Worm (Caenorhabditis elegans) whole organism, L4 larva: Measurements from ENCODE around the gene clec-217.

Experiments used
- ceh-20 ChIP-seq: fragments of 200-800 bp; sonication (Bioruptor generic); IDR thresholded peaks from 2 replicates; pipeline ENCODE4 v1.3.6; 2022; ENCODE audit warnings: missing genetic modification reagents, missing genetic modification characterization, missing compliant biosample characterization
- daf-16 ChIP-seq, 3 experiments: sonication (generic microtip); optimal IDR thresholded peaks; 2 replicates each; lab custom pipeline; 2016 to 2017; ENCODE audit warnings: missing genetic modification characterization in 3 of 3, missing genetic modification reagents in 3 of 3, mild to moderate bottlenecking in 2 of 3, missing compliant biosample characterization in 2 of 3, missing biosample characterization in 1 of 3, moderate library complexity in 1 of 3
- hlh-30 ChIP-seq: sonication (generic microtip); optimal IDR thresholded peaks from 2 replicates; lab custom pipeline; 2017; ENCODE audit warnings: antibody characterized with exemption, mild to moderate bottlenecking, missing genetic modification characterization, missing compliant biosample characterization; ENCODE audit not compliant: insufficient read depth
- lin-15B ChIP-seq: fragments of 150-350 bp; sonication (generic microtip); optimal IDR thresholded peaks from 3 replicates; lab custom pipeline; 2014; ENCODE audit warnings: missing biosample characterization, missing genetic modification characterization
- nhr-76 ChIP-seq: fragments of 150-350 bp; optimal IDR thresholded peaks from 2 replicates; lab custom pipeline; 2014; ENCODE audit warnings: missing biosample characterization, missing genetic modification characterization
- pqm-1 ChIP-seq: sonication (generic microtip); optimal IDR thresholded peaks from 2 replicates; lab custom pipeline; 2017; ENCODE audit warnings: missing biosample characterization, missing genetic modification characterization
- unc-130 ChIP-seq: sonication (generic microtip); optimal IDR thresholded peaks from 2 replicates; lab custom pipeline; 2016; ENCODE audit warnings: missing genetic modification reagents, missing genetic modification characterization, missing compliant biosample characterization
- unc-62 ChIP-seq, 3 experiments: fragments of 150-350 bp in 1 of 3; sonication (generic microtip); optimal IDR thresholded peaks in 2 of 3; peaks in 1 of 3; 1 replicate in 1 of 3; 2 replicates in 2 of 3; lab custom pipeline; 2014 to 2017; ENCODE audit warnings: missing biosample characterization in 3 of 3, missing genetic modification characterization in 3 of 3, missing genetic modification reagents in 3 of 3, missing genotype in 1 of 3

- TF ChIP-seq unc-62 (GFP tag; optimal IDR thresholded peaks at IDR 0.05 in 1 of 2; lab: Kevin White, UChicago) (peak in 1 of 2 experiments; percentile 86), unc-62 (tag; optimal IDR thresholded peaks at IDR 0.05; lab: Kevin White, UChicago) (no peak), lin-15B (tag; lab: Kevin White, UChicago) (no peak), nhr-76 (tag; lab: Kevin White, UChicago) (no peak), daf-16 (GFP tag; optimal IDR thresholded peaks at IDR 0.05; lab: Kevin White, UChicago) (no peak), daf-16 (tag; optimal IDR thresholded peaks at IDR 0.05; lab: Kevin White, UChicago) (no peak), hlh-30 (tag; lab: Kevin White, UChicago) (no peak), pqm-1 (tag; lab: Kevin White, UChicago) (no peak), unc-130 (no peak), ceh-20 (no peak)
Observed at ce11 chrV:7971376-7971775, 12.7 kb upstream of the clec-217 start.
